Worm (Caenorhabditis elegans): ENCODE results near the gene R07E5.11.

- no peak for TF ChIP-seq flt-1 (GFP tag; IDR thresholded peaks at IDR 0.05)
- no peak for TF ChIP-seq cog-1 (tag; optimal IDR thresholded peaks at IDR 0.05)
- no peak for TF ChIP-seq tab-1 (GFP tag; IDR thresholded peaks at IDR 0.05)
- no peak for TF ChIP-seq T22C8.4 (GFP tag; IDR thresholded peaks at IDR 0.05)
Measured at ce11 chrIII:4456579-4456978, 41.5 kb upstream of the R07E5.11 start.
